Worm (Caenorhabditis elegans) whole organism, mixed stage, embryonic: Measurements from ENCODE around the gene Y57G11C.22.

Source experiments
- M03D4.4 ChIP-seq: sonication (generic microtip); optimal IDR thresholded peaks from 2 replicates; lab custom pipeline; 2017; ENCODE audit warnings: mild to moderate bottlenecking, missing genetic modification characterization, missing compliant biosample characterization
- bed-3 ChIP-seq: fragments of 200-800 bp; sonication (Bioruptor generic); optimal IDR thresholded peaks from 3 replicates; lab custom pipeline; 2018; ENCODE audit warnings: mild to moderate bottlenecking, missing genetic modification characterization, moderate library complexity, missing compliant biosample characterization
- blmp-1 ChIP-seq: fragments of 150-350 bp; optimal IDR thresholded peaks from 2 replicates; lab custom pipeline; 2014; ENCODE audit warnings: missing biosample characterization, missing genetic modification characterization
- ceh-39 ChIP-seq: fragments of 150-350 bp; optimal IDR thresholded peaks from 2 replicates; lab custom pipeline; 2014; ENCODE audit warnings: missing biosample characterization, missing genetic modification characterization
- ceh-43 ChIP-seq: fragments of 200-800 bp; sonication (Bioruptor generic); optimal IDR thresholded peaks from 2 replicates; lab custom pipeline; 2018; ENCODE audit warnings: mild to moderate bottlenecking, missing genetic modification characterization, moderate library complexity, missing compliant biosample characterization
- ceh-83 ChIP-seq: fragments of 200-800 bp; sonication (Bioruptor generic); optimal IDR thresholded peaks from 2 replicates; lab custom pipeline; 2018; ENCODE audit warnings: mild to moderate bottlenecking, missing genetic modification characterization, missing compliant biosample characterization
- ces-1 ChIP-seq: fragments of 150-350 bp; optimal IDR thresholded peaks from 2 replicates; lab custom pipeline; 2014; ENCODE audit warnings: missing biosample characterization, missing genetic modification reagents, missing genetic modification characterization
- cnd-1 ChIP-seq: fragments of 200-800 bp; sonication (Bioruptor generic); optimal IDR thresholded peaks from 2 replicates; lab custom pipeline; 2018; ENCODE audit warnings: mild to moderate bottlenecking, missing genetic modification characterization, missing compliant biosample characterization
- drap-1 ChIP-seq: fragments of 200-800 bp; sonication (Bioruptor generic); optimal IDR thresholded peaks from 3 replicates; lab custom pipeline; 2018; ENCODE audit warnings: mild to moderate bottlenecking, missing genetic modification characterization, missing compliant biosample characterization
- elt-1 ChIP-seq: sonication (generic microtip); optimal IDR thresholded peaks from 2 replicates; lab custom pipeline; 2017; ENCODE audit warnings: missing genetic modification characterization, mild to moderate bottlenecking, missing compliant biosample characterization, antibody characterized with exemption, moderate library complexity, borderline replicate concordance; ENCODE audit not compliant: insufficient read depth
- elt-3 ChIP-seq: fragments of 150-350 bp; optimal IDR thresholded peaks from 2 replicates; lab custom pipeline; 2014; ENCODE audit warnings: missing biosample characterization, missing genetic modification characterization
- flh-1 ChIP-seq: fragments of 200-800 bp; sonication (Bioruptor generic); optimal IDR thresholded peaks from 2 replicates; lab custom pipeline; 2018; ENCODE audit warnings: mild to moderate bottlenecking, missing genetic modification characterization, moderate library complexity, missing compliant biosample characterization
- ham-2 ChIP-seq: fragments of 200-800 bp; sonication (Bioruptor generic); optimal IDR thresholded peaks from 2 replicates; lab custom pipeline; 2018; ENCODE audit warnings: mild to moderate bottlenecking, missing genetic modification characterization, missing compliant biosample characterization
- hlh-1 ChIP-seq: fragments of 150-350 bp; optimal IDR thresholded peaks from 2 replicates; lab custom pipeline; 2014; ENCODE audit warnings: missing biosample characterization, missing genetic modification reagents, missing genetic modification characterization
- lin-13 ChIP-seq: fragments of 150-350 bp; optimal IDR thresholded peaks from 2 replicates; lab custom pipeline; 2014; ENCODE audit warnings: missing biosample characterization, missing genetic modification characterization
- lin-32 ChIP-seq: fragments of 200-800 bp; sonication (Bioruptor generic); optimal IDR thresholded peaks from 2 replicates; lab custom pipeline; 2018; ENCODE audit warnings: mild to moderate bottlenecking, missing genetic modification characterization, missing compliant biosample characterization
- lsy-2 ChIP-seq: fragments of 150-350 bp; optimal IDR thresholded peaks from 2 replicates; lab custom pipeline; 2014; ENCODE audit warnings: missing biosample characterization, missing genetic modification characterization
- mab-5 ChIP-seq: fragments of 150-350 bp; optimal IDR thresholded peaks from 2 replicates; lab custom pipeline; 2014; ENCODE audit warnings: missing biosample characterization, missing genetic modification characterization
- mep-1 ChIP-seq: fragments of 150-350 bp; optimal IDR thresholded peaks from 2 replicates; lab custom pipeline; 2017; ENCODE audit warnings: missing biosample characterization, missing genetic modification reagents, missing genetic modification characterization, inconsistent platforms
- mls-2 ChIP-seq: sonication (generic microtip); optimal IDR thresholded peaks from 2 replicates; lab custom pipeline; 2016; ENCODE audit warnings: mild to moderate bottlenecking, missing genetic modification characterization, moderate library complexity, missing compliant biosample characterization
- nhr-12 ChIP-seq: fragments of 150-350 bp; optimal IDR thresholded peaks from 2 replicates; lab custom pipeline; 2014; ENCODE audit warnings: missing biosample characterization, missing genetic modification characterization
- nhr-2 ChIP-seq: fragments of 150-350 bp; optimal IDR thresholded peaks from 2 replicates; lab custom pipeline; 2014; ENCODE audit warnings: missing biosample characterization, missing genetic modification characterization
- nhr-237 ChIP-seq: fragments of 150-350 bp; optimal IDR thresholded peaks from 2 replicates; lab custom pipeline; 2014; ENCODE audit warnings: missing biosample characterization, missing genetic modification characterization
- nhr-28 ChIP-seq: fragments of 150-350 bp; optimal IDR thresholded peaks from 2 replicates; lab custom pipeline; 2014; ENCODE audit warnings: missing biosample characterization, missing genetic modification characterization
- nhr-76 ChIP-seq: sonication (generic microtip); optimal IDR thresholded peaks from 2 replicates; lab custom pipeline; 2017; ENCODE audit warnings: missing biosample characterization, missing genetic modification characterization
- pha-4 ChIP-seq: fragments of 150-350 bp; optimal IDR thresholded peaks from 2 replicates; lab custom pipeline; 2018; ENCODE audit warnings: missing biosample characterization, missing genetic modification reagents, missing genetic modification characterization
- sem-2 ChIP-seq: fragments of 200-800 bp; sonication (Bioruptor generic); optimal IDR thresholded peaks from 2 replicates; lab custom pipeline; 2018; ENCODE audit warnings: mild to moderate bottlenecking, missing genetic modification characterization, missing compliant biosample characterization
- snpc-4 ChIP-seq: fragments of 150-350 bp; optimal IDR thresholded peaks from 2 replicates; lab custom pipeline; 2014; ENCODE audit warnings: missing biosample characterization, missing genetic modification characterization
- sptf-1 ChIP-seq: sonication (generic microtip); optimal IDR thresholded peaks from 2 replicates; lab custom pipeline; 2017; ENCODE audit warnings: mild to moderate bottlenecking, missing genetic modification characterization, moderate library complexity, missing compliant biosample characterization
- tbx-8 ChIP-seq: fragments of 200-800 bp; sonication (Bioruptor generic); optimal IDR thresholded peaks from 2 replicates; lab custom pipeline; 2018; ENCODE audit warnings: mild to moderate bottlenecking, missing genetic modification characterization, moderate library complexity, missing compliant biosample characterization
- unc-120 ChIP-seq: sonication (generic microtip); optimal IDR thresholded peaks from 2 replicates; lab custom pipeline; 2017; ENCODE audit warnings: missing genetic modification characterization, missing compliant biosample characterization; ENCODE audit not compliant: poor library complexity, severe bottlenecking
- unc-39 ChIP-seq: fragments of 150-350 bp; optimal IDR thresholded peaks from 2 replicates; lab custom pipeline; 2014; ENCODE audit warnings: missing biosample characterization, missing genetic modification characterization
- unc-62 ChIP-seq: fragments of 150-350 bp; optimal IDR thresholded peaks from 2 replicates; lab custom pipeline; 2014; ENCODE audit warnings: missing biosample characterization, missing genetic modification reagents, missing genetic modification characterization
- zip-8 ChIP-seq: fragments of 150-350 bp; optimal IDR thresholded peaks from 2 replicates; lab custom pipeline; 2014; ENCODE audit warnings: missing biosample characterization, missing genetic modification characterization
- ztf-11 ChIP-seq: fragments of 150-350 bp; optimal IDR thresholded peaks from 2 replicates; lab custom pipeline; 2014; ENCODE audit warnings: missing biosample characterization, missing genetic modification characterization

The Y57G11C.22 gene

ce11 chrIV:14872320-14872719 is 35.3 kb downstream of the Y57G11C.22 start:
- TF ChIP-seq lin-32 (GFP tag; lab: Kevin White, UChicago) (no peak), ham-2 (GFP tag; lab: Kevin White, UChicago) (peak; percentile 23), ceh-83 (no peak), bed-3 (no peak), mab-5 (no peak), hlh-1 (tag; lab: Kevin White, UChicago) (no peak), ztf-11 (tag; lab: Kevin White, UChicago) (no peak), blmp-1 (tag; lab: Kevin White, UChicago) (no peak), sem-2 (GFP tag; lab: Kevin White, UChicago) (no peak), sptf-1 (tag; lab: Kevin White, UChicago) (peak; percentile 52), unc-39 (no peak), nhr-12 (no peak), ces-1 (GFP tag; lab: Kevin White, UChicago) (no peak), mep-1 (tag; lab: Kevin White, UChicago) (no peak), elt-1 (tag; lab: Kevin White, UChicago) (no peak), nhr-2 (tag; lab: Kevin White, UChicago) (no peak), unc-120 (tag; lab: Kevin White, UChicago) (peak; percentile 76), unc-62 (no peak), ceh-39 (tag; lab: Kevin White, UChicago) (no peak), lin-13 (tag; lab: Kevin White, UChicago) (no peak), nhr-237 (no peak), zip-8 (tag; lab: Kevin White, UChicago) (no peak), nhr-76 (tag; lab: Kevin White, UChicago) (no peak), flh-1 (GFP tag; lab: Kevin White, UChicago) (no peak), lsy-2 (tag; lab: Kevin White, UChicago) (no peak), pha-4 (tag; lab: Kevin White, UChicago) (peak; percentile 87), ceh-43 (GFP tag; lab: Kevin White, UChicago) (no peak), drap-1 (GFP tag; lab: Kevin White, UChicago) (peak; percentile 24), elt-3 (tag; lab: Kevin White, UChicago) (no peak), snpc-4 (tag; lab: Kevin White, UChicago) (no peak), nhr-28 (tag; lab: Kevin White, UChicago) (no peak), M03D4.4 (tag; lab: Kevin White, UChicago) (peak; percentile 13), cnd-1 (tag; lab: Kevin White, UChicago) (no peak), mls-2 (tag; lab: Kevin White, UChicago) (peak; percentile 17), tbx-8 (GFP tag; lab: Kevin White, UChicago) (no peak)

ce11 chrIV:14874926-14875570 is 38.0 kb downstream of the Y57G11C.22 start:
- TF ChIP-seq nhr-2 (tag; lab: Kevin White, UChicago) (no peak), nhr-237 (peak; percentile 72), blmp-1 (tag; lab: Kevin White, UChicago) (no peak), pha-4 (tag; lab: Kevin White, UChicago) (peak; percentile 95), ceh-43 (GFP tag; lab: Kevin White, UChicago) (no peak), drap-1 (GFP tag; lab: Kevin White, UChicago) (peak; percentile 37), elt-3 (tag; lab: Kevin White, UChicago) (no peak), ces-1 (GFP tag; lab: Kevin White, UChicago) (peak; percentile 30), unc-39 (no peak), ham-2 (GFP tag; lab: Kevin White, UChicago) (peak; percentile 13), unc-120 (tag; lab: Kevin White, UChicago) (peak; percentile 11), M03D4.4 (tag; lab: Kevin White, UChicago) (peak; percentile 6)

- TF ChIP-seq cnd-1 (tag; lab: Kevin White, UChicago): peak; percentile 4
- TF ChIP-seq mab-5: no peak
- TF ChIP-seq ham-2 (GFP tag; lab: Kevin White, UChicago): peak; percentile 45
- peak; percentile 17 for TF ChIP-seq mls-2 (tag; lab: Kevin White, UChicago)
- TF ChIP-seq ces-1 (GFP tag; lab: Kevin White, UChicago): peak; percentile 66
- peak; percentile 30 for TF ChIP-seq sptf-1 (tag; lab: Kevin White, UChicago)
- no peak for TF ChIP-seq lsy-2 (tag; lab: Kevin White, UChicago)
Measured at ce11 chrIV:14876632-14877031, 39.6 kb downstream of the Y57G11C.22 start.
